Worm (Caenorhabditis elegans): ENCODE results near the gene K08D12.3.

DNA sequence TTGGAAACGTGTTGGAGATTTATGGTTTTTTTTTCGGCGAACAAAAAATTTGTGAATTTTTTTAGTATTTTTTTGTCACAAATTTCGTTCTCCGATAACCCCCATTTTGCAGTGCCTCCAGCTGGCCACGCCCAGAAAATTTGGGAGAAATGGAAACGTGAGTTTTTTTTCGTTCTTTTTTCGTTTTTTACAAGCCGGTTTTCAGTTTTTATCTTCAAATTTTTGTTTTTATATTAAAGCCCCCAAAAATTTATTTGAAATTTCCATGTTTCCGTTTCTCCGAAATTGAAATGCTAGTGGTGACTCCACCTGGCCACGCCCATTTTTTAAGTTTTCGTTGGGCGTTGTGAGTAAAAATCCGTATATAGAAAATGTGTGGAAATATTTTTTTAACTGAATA, 22.9 kb upstream of the K08D12.3 start:
- TF ChIP-seq nhr-23 (tag; optimal IDR thresholded peaks at IDR 0.05) (no peak), mdl-1 (tag; optimal IDR thresholded peaks at IDR 0.05) (no peak), F13H6.1 (tag; optimal IDR thresholded peaks at IDR 0.05) (no peak), unc-55 (GFP tag; optimal IDR thresholded peaks at IDR 0.05) (no peak), ztf-4 (tag; optimal IDR thresholded peaks at IDR 0.05) (no peak), ama-1 (optimal IDR thresholded peaks at IDR 0.05) (no peak), C34F6.9 (tag; optimal IDR thresholded peaks at IDR 0.05) (no peak), nhr-10 (tag; optimal IDR thresholded peaks at IDR 0.05) (no peak), elt-1 (tag; optimal IDR thresholded peaks at IDR 0.05) (no peak), ztf-11 (tag; optimal IDR thresholded peaks at IDR 0.05) (no peak), snpc-4 (tag; optimal IDR thresholded peaks at IDR 0.05) (no peak), blmp-1 (tag; optimal IDR thresholded peaks at IDR 0.05; ENCODE audit: insufficient read depth) (no peak), nhr-129 (tag; optimal IDR thresholded peaks at IDR 0.05) (no peak), aly-2 (tag; optimal IDR thresholded peaks at IDR 0.05) (no peak)

All from whole organism, L2 larva.